Fruit fly (Drosophila melanogaster): ENCODE measurements around the gene twr.

The twr gene

DNA sequence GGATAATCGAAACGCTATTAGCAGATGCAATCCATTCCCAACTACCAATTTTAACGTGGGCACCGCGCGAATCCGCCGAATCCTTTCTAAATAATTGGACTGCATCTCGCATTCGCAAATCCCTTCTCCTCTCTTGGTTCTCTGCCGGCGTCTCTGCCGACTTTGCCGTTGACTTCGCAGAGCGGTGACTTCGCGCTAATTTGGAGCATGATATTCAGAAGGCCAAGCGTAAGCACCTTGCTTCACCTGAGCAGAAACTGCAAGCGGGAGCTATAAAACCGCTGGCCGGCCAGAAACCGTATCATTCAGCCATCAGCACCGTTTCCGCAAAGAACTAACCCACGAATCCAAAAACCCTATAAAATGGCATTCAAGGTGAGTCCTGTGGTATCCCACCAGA, 46.1 kb downstream of the twr start, which contains the start of gene Ccp84Aa:
Gene Ccp84Aa, plus strand, starts transcription at position 301 of the 400 bp plus-strand sequence.
- TF ChIP-seq usp (GFP tag; optimal IDR thresholded peaks at IDR 0.05) (no peak), Hr83 (GFP tag; optimal IDR thresholded peaks at IDR 0.05; ENCODE audit: poor library complexity, severe bottlenecking) (no peak), Dif (GFP tag; optimal IDR thresholded peaks at IDR 0.05; ENCODE audit: partially characterized antibody) (no peak), jim (GFP tag; optimal IDR thresholded peaks at IDR 0.05) (no peak)

DNA sequence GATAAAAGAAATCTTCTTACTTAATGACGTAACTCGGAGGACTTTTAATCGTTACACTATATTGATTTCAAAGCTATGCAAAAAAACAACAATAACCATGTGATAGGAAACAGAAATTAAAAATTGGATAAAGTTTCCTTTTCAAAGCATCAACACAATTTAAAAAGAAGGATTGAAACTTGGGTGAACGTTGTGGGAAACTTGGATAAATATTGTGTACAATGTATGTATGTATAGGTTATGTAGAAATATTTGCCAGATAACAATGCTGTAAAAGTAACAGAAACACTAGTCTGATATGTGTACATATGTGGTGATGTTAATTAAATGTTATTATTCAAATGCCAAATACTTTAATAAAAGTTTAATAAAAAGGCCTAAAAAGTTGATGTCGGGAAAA, 48.6 kb downstream of the twr start:
- TF ChIP-seq Myc (optimal IDR thresholded peaks at IDR 0.05) (no peak), CG9705 (GFP tag; optimal IDR thresholded peaks at IDR 0.05) (no peak), Abd-B (GFP tag; optimal IDR thresholded peaks at IDR 0.05) (no peak), Dif (GFP tag; optimal IDR thresholded peaks at IDR 0.05; ENCODE audit: partially characterized antibody) (no peak), Sp1 (GFP tag; optimal IDR thresholded peaks at IDR 0.05) (no peak), Vsx2 (GFP tag; optimal IDR thresholded peaks at IDR 0.05; ENCODE audit: partially characterized antibody) (no peak), CG32264 (GFP tag; optimal IDR thresholded peaks at IDR 0.05) (no peak), h (GFP tag; optimal IDR thresholded peaks at IDR 0.05) (no peak), Hnf4 (GFP tag; optimal IDR thresholded peaks at IDR 0.05) (no peak), Hr83 (GFP tag; optimal IDR thresholded peaks at IDR 0.05; ENCODE audit: poor library complexity, severe bottlenecking) (no peak), GATAd (GFP tag; optimal IDR thresholded peaks at IDR 0.05) (no peak), dmrt93B (GFP tag; optimal IDR thresholded peaks at IDR 0.05) (no peak), pan (optimal IDR thresholded peaks at IDR 0.05) (no peak), Mio (GFP tag; optimal IDR thresholded peaks at IDR 0.05) (no peak), HLH106 (tag; optimal IDR thresholded peaks at IDR 0.05) (no peak), sv (GFP tag; optimal IDR thresholded peaks at IDR 0.05) (no peak), Dfd (GFP tag; optimal IDR thresholded peaks at IDR 0.05) (no peak), dl (GFP tag; optimal IDR thresholded peaks at IDR 0.05; ENCODE audit: insufficient read depth in 1 of 2, partially characterized antibody in 2 of 2) (no peak), usp (GFP tag; optimal IDR thresholded peaks at IDR 0.05) (no peak)

DNA sequence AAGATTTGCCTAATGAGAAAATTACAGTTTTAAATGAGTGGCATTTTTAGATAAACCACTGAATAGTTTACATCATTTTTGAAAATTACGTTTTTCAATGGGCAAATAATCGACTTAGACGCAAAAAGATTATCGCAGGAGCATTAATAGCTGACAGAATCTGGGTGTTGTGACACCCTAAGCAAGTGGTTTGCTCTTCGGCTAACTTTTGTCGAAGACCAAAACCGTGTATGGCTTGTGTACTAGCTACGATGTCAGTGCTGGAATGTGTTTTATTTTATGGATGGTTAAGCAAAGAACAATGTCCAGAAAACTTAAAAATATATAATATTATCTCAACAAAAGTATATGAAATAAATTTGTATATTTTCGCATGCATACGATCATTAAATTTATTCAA, 51.2 kb downstream of the twr start:
- TF ChIP-seq Dif (GFP tag; optimal IDR thresholded peaks at IDR 0.05; ENCODE audit: partially characterized antibody): peak; percentile 57
- TF ChIP-seq dl (GFP tag; optimal IDR thresholded peaks at IDR 0.05; ENCODE audit: insufficient read depth in 1 of 2, partially characterized antibody in 2 of 2): peak in 1 of 2 experiments; percentile 3
- TF ChIP-seq Rel (GFP tag; optimal IDR thresholded peaks at IDR 0.05): no peak
- TF ChIP-seq Rel (tag; optimal IDR thresholded peaks at IDR 0.05): no peak
- TF ChIP-seq br (GFP tag; optimal IDR thresholded peaks at IDR 0.05): no peak
- no peak for TF ChIP-seq jim (GFP tag; optimal IDR thresholded peaks at IDR 0.05)
- TF ChIP-seq Myc (optimal IDR thresholded peaks at IDR 0.05): no peak

Measured in whole organism, wandering third instar larva.